Fruit fly (Drosophila melanogaster) whole organism, embryonic: ENCODE results near the gene CG11672.

ENCODE experiments used
- CG1024 ChIP-seq: fragments of 200-800 bp; sonication (Bioruptor generic); IDR thresholded peaks from 2 replicates; pipeline ENCODE4 v1.3.6; 2022; ENCODE audit warnings: missing biosample characterization, missing genetic modification characterization
- CG10267 ChIP-seq: fragments of 200-800 bp; sonication (Bioruptor generic); optimal IDR thresholded peaks from 2 replicates; lab custom pipeline; 2018; ENCODE audit warnings: missing biosample characterization, mild to moderate bottlenecking, missing genetic modification characterization, moderate library complexity
- CG10959 ChIP-seq: fragments of 200-800 bp; sonication (Bioruptor generic); IDR thresholded peaks from 2 replicates; pipeline ENCODE4 v1.3.6; 2022; ENCODE audit warnings: missing biosample characterization, missing genetic modification characterization
- CG12219 ChIP-seq: fragments of 200-800 bp; sonication (Bioruptor generic); optimal IDR thresholded peaks from 3 replicates; lab custom pipeline; 2018; ENCODE audit warnings: missing biosample characterization, mild to moderate bottlenecking, missing genetic modification characterization
- CG14441 ChIP-seq: fragments of 200-800 bp; sonication (Bioruptor generic); IDR thresholded peaks from 2 replicates; pipeline ENCODE4 v1.3.6; 2022; ENCODE audit warnings: missing biosample characterization, missing genetic modification characterization
- CG15269 ChIP-seq: fragments of 200-800 bp; sonication (Bioruptor generic); optimal IDR thresholded peaks from 2 replicates; lab custom pipeline; 2018; ENCODE audit warnings: missing biosample characterization, mild to moderate bottlenecking, missing genetic modification characterization, moderate library complexity
- CG17385 ChIP-seq: fragments of 200-800 bp; sonication (Bioruptor generic); optimal IDR thresholded peaks from 3 replicates; lab custom pipeline; 2018; ENCODE audit warnings: missing biosample characterization, mild to moderate bottlenecking, missing genetic modification characterization
- CG17568 ChIP-seq: fragments of 200-800 bp; sonication (Bioruptor generic); optimal IDR thresholded peaks from 2 replicates; lab custom pipeline; 2018; ENCODE audit warnings: missing biosample characterization, mild to moderate bottlenecking, missing genetic modification characterization, moderate library complexity
- CG17829 ChIP-seq: fragments of 200-800 bp; optimal IDR thresholded peaks from 2 replicates; lab custom pipeline; 2019; ENCODE audit warnings: missing biosample characterization, mild to moderate bottlenecking, missing genetic modification characterization, moderate library complexity
- CoRest ChIP-seq: fragments of 200-800 bp; sonication (Bioruptor generic); optimal IDR thresholded peaks from 3 replicates; lab custom pipeline; 2018; ENCODE audit warnings: missing biosample characterization, mild to moderate bottlenecking, missing genetic modification characterization, moderate library complexity
- D19A ChIP-seq: fragments of 200-800 bp; optimal IDR thresholded peaks from 3 replicates; lab custom pipeline; 2019; ENCODE audit warnings: missing biosample characterization, mild to moderate bottlenecking, missing genetic modification characterization, moderate library complexity
- Dad ChIP-seq: fragments of 200-800 bp; sonication (Bioruptor generic); optimal IDR thresholded peaks from 3 replicates; lab custom pipeline; 2016; ENCODE audit warnings: missing biosample characterization, missing genetic modification characterization
- Dbx ChIP-seq: fragments of 200-800 bp; sonication (Bioruptor generic); IDR thresholded peaks from 3 replicates; pipeline ENCODE4 v1.3.6; 2022; ENCODE audit warnings: missing biosample characterization, missing genetic modification characterization
- Doc3 ChIP-seq: fragments of 200-800 bp; sonication (Bioruptor generic); IDR thresholded peaks from 3 replicates; pipeline ENCODE4 v1.3.6; 2022; ENCODE audit warnings: missing biosample characterization, missing genetic modification characterization; ENCODE audit not compliant: partially characterized antibody
- Ets65A ChIP-seq: fragments of 200-800 bp; sonication (Bioruptor generic); peaks from one replicate; lab custom pipeline; 2016; ENCODE audit warnings: missing biosample characterization, missing genetic modification characterization
- HHEX ChIP-seq: fragments of 200-800 bp; sonication (Bioruptor generic); optimal IDR thresholded peaks from 3 replicates; lab custom pipeline; 2017; ENCODE audit warnings: missing biosample characterization, mild to moderate bottlenecking, missing genetic modification characterization, missing genetic modification reagents
- Mes4 ChIP-seq: fragments of 200-800 bp; sonication (Bioruptor generic); optimal IDR thresholded peaks from 2 replicates; lab custom pipeline; 2016; ENCODE audit warnings: missing biosample characterization, missing genetic modification characterization
- Nf-YA ChIP-seq: fragments of 200-800 bp; sonication (Bioruptor generic); IDR thresholded peaks from 2 replicates; pipeline ENCODE4 v1.3.6; 2022; ENCODE audit warnings: missing biosample characterization, missing genetic modification characterization
- NfI ChIP-seq: fragments of 200-800 bp; sonication (Bioruptor generic); optimal IDR thresholded peaks from 3 replicates; lab custom pipeline; 2018; ENCODE audit warnings: missing biosample characterization, mild to moderate bottlenecking, missing genetic modification characterization, moderate library complexity
- Six4 ChIP-seq: fragments of 200-800 bp; sonication (Bioruptor generic); optimal IDR thresholded peaks from 2 replicates; lab custom pipeline; 2016; ENCODE audit warnings: missing biosample characterization, missing genetic modification characterization
- Sox100B ChIP-seq: fragments of 200-800 bp; sonication (Bioruptor generic); optimal IDR thresholded peaks from 3 replicates; lab custom pipeline; 2018; ENCODE audit warnings: missing biosample characterization, mild to moderate bottlenecking, missing genetic modification characterization
- ara ChIP-seq: fragments of 200-800 bp; sonication (Bioruptor generic); IDR thresholded peaks from 2 replicates; pipeline ENCODE4 v1.3.6; 2022; ENCODE audit warnings: missing biosample characterization, missing genetic modification characterization
- ase ChIP-seq: fragments of 200-800 bp; sonication (Bioruptor generic); IDR thresholded peaks from 3 replicates; pipeline ENCODE4 v1.3.6; 2022; ENCODE audit warnings: missing biosample characterization, missing genetic modification characterization
- br ChIP-seq: fragments of >200 bp; optimal IDR thresholded peaks from 2 replicates; lab custom pipeline; 2017
- btn ChIP-seq: fragments of 200-800 bp; sonication (Bioruptor generic); optimal IDR thresholded peaks from 2 replicates; lab custom pipeline; 2016; ENCODE audit warnings: missing biosample characterization, missing genetic modification characterization
- caup ChIP-seq: fragments of 200-800 bp; sonication (Bioruptor generic); optimal IDR thresholded peaks from 3 replicates; lab custom pipeline; 2017; ENCODE audit warnings: missing biosample characterization, mild to moderate bottlenecking, missing genetic modification characterization, moderate library complexity; ENCODE audit not compliant: severe bottlenecking
- corto ChIP-seq: fragments of 200-800 bp; sonication (Bioruptor generic); optimal IDR thresholded peaks from 2 replicates; lab custom pipeline; 2016; ENCODE audit warnings: missing biosample characterization, mild to moderate bottlenecking, missing genetic modification characterization, moderate library complexity
- crol ChIP-seq: fragments of 200-800 bp; sonication (Bioruptor generic); IDR thresholded peaks from 2 replicates; pipeline ENCODE4 v1.3.6; 2022; ENCODE audit warnings: missing biosample characterization, missing genetic modification characterization
- crp ChIP-seq, 2 experiments: fragments of 200-800 bp; sonication (Bioruptor generic); optimal IDR thresholded peaks; 2 replicates in 1 of 2; 3 replicates in 1 of 2; lab custom pipeline; 2017; ENCODE audit warnings: missing biosample characterization in 2 of 2, missing genetic modification characterization in 2 of 2, mild to moderate bottlenecking in 1 of 2, moderate library complexity in 1 of 2
- dm ChIP-seq: fragments of 200-800 bp; sonication (Bioruptor generic); optimal IDR thresholded peaks from 3 replicates; lab custom pipeline; 2016; ENCODE audit warnings: missing biosample characterization, missing genetic modification characterization
- ewg ChIP-seq: fragments of 200-800 bp; sonication (Bioruptor generic); optimal IDR thresholded peaks from 3 replicates; lab custom pipeline; 2017; ENCODE audit warnings: mild to moderate bottlenecking, missing biosample characterization, missing genetic modification reagents, missing genetic modification characterization
- fd3F ChIP-seq: fragments of 200-800 bp; sonication (Bioruptor generic); optimal IDR thresholded peaks from 2 replicates; lab custom pipeline; 2018; ENCODE audit warnings: missing biosample characterization, mild to moderate bottlenecking, missing genetic modification characterization, moderate library complexity
- gro ChIP-seq: fragments of 200-800 bp; sonication (Bioruptor generic); optimal IDR thresholded peaks from 2 replicates; lab custom pipeline; 2016; ENCODE audit warnings: missing biosample characterization, missing genetic modification characterization
- hkb ChIP-seq, 2 experiments: fragments of 200-800 bp in 1 of 2; fragments of >200 bp in 1 of 2; sonication (Bioruptor generic) in 1 of 2; IDR thresholded peaks in 1 of 2; optimal IDR thresholded peaks in 1 of 2; 2 replicates each; pipeline versions ENCODE4 v1.3.6 to Lab custom; 2017 to 2022; ENCODE audit warnings: missing biosample characterization in 1 of 2, missing genetic modification characterization in 1 of 2
- klu ChIP-seq: fragments of 200-800 bp; sonication (Bioruptor generic); IDR thresholded peaks from 2 replicates; pipeline ENCODE4 v1.3.6; 2022; ENCODE audit warnings: missing biosample characterization, missing genetic modification characterization
- knrl ChIP-seq: fragments of 200-800 bp; sonication (Bioruptor generic); IDR thresholded peaks from 3 replicates; pipeline ENCODE4 v1.3.6; 2022; ENCODE audit warnings: missing biosample characterization, missing genetic modification characterization; ENCODE audit not compliant: partially characterized antibody
- lilli ChIP-seq: fragments of 200-800 bp; sonication (Bioruptor generic); optimal IDR thresholded peaks from 3 replicates; lab custom pipeline; 2016; ENCODE audit warnings: missing biosample characterization, missing genetic modification characterization
- nau ChIP-seq: fragments of 200-800 bp; sonication (Bioruptor generic); optimal IDR thresholded peaks from 3 replicates; lab custom pipeline; 2017; ENCODE audit warnings: missing biosample characterization, mild to moderate bottlenecking, missing genetic modification characterization, missing genetic modification reagents
- pho ChIP-seq: fragments of 200-800 bp; sonication (Bioruptor generic); optimal IDR thresholded peaks from 2 replicates; lab custom pipeline; 2016; ENCODE audit warnings: missing biosample characterization, missing genetic modification characterization
- phol ChIP-seq: fragments of 200-800 bp; sonication (Bioruptor generic); optimal IDR thresholded peaks from 3 replicates; lab custom pipeline; 2018; ENCODE audit warnings: missing biosample characterization, mild to moderate bottlenecking, missing genetic modification characterization, moderate library complexity
- pnt ChIP-seq: fragments of 200-800 bp; sonication (Bioruptor generic); optimal IDR thresholded peaks from 3 replicates; lab custom pipeline; 2016; ENCODE audit warnings: missing biosample characterization, missing genetic modification characterization
- psq ChIP-seq: fragments of 200-800 bp; sonication (Bioruptor generic); optimal IDR thresholded peaks from 2 replicates; lab custom pipeline; 2017; ENCODE audit warnings: missing biosample characterization, missing genetic modification characterization
- sr ChIP-seq: fragments of 200-800 bp; sonication (Bioruptor generic); IDR thresholded peaks from 3 replicates; pipeline ENCODE4 v1.3.6; 2022; ENCODE audit warnings: missing biosample characterization, missing genetic modification characterization
- tap ChIP-seq: fragments of 200-800 bp; optimal IDR thresholded peaks from 3 replicates; lab custom pipeline; 2019; ENCODE audit warnings: missing biosample characterization, mild to moderate bottlenecking, missing genetic modification characterization, moderate library complexity
- unc-4 ChIP-seq: fragments of 200-800 bp; sonication (Bioruptor generic); IDR thresholded peaks from 2 replicates; pipeline ENCODE4 v1.3.6; 2022; ENCODE audit warnings: missing biosample characterization, missing genetic modification characterization; ENCODE audit not compliant: partially characterized antibody
- vvl ChIP-seq: fragments of 200-800 bp; sonication (Bioruptor generic); IDR thresholded peaks from 2 replicates; pipeline ENCODE4 v1.3.6; 2022; ENCODE audit warnings: missing biosample characterization, missing genetic modification characterization
- wdn ChIP-seq: fragments of 200-800 bp; sonication (Bioruptor generic); IDR thresholded peaks from 2 replicates; pipeline ENCODE4 v1.3.6; 2022; ENCODE audit warnings: missing biosample characterization, missing genetic modification characterization
- zfh2 ChIP-seq: fragments of 200-800 bp; sonication (Bioruptor generic); optimal IDR thresholded peaks from 2 replicates; lab custom pipeline; 2016; ENCODE audit warnings: missing biosample characterization, missing genetic modification characterization

Gene CG11672

DNA sequence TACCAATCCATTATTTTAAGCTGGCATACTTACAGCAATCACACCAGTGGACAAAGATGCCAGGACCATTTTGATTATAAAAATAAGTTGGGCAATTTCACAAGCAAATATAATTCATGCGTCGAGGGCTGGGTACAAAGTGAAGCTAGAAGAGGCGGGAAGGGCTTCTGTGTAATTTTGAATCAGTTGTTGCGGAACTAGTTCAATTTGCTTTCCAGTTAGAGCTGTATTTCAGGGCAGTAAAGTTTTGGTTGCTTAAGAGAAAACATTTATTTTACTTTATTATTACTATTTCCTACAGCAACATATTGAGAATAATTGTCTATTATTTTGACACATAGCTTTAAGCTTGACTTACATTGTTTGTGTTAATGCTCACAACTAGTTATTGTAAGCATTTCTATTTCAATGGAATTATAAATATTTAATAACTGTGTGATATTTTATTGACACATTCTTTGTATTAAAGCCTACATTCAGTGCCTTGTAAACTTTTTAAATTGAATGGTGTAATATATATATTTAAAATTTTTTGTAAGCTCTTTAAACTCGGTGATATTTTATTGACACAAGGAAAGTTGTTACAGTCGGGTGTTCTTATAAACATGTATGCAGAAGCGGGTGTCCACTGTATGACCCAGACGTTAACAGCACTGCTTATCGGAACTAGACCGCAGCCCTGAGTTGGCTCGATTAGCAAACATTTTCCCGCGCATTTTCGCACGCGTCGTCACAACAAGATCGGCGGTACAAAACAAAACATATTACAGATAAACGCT is 25.9 kb downstream of the CG11672 start, which contains the start of the genes RPA1 and Mcm2 (continued):
- TF ChIP-seq crol (GFP tag; lab: Robert Waterston, UW) = no peak
- TF ChIP-seq dm (GFP tag; lab: Kevin White, UChicago) = peak; percentile 34
- TF ChIP-seq CG17829 = peak; percentile 81
- TF ChIP-seq Nf-YA (GFP tag; lab: Robert Waterston, UW) = peak; percentile 16; the same call in 1 of the 2 replicates
- TF ChIP-seq Ets65A (GFP tag; lab: Kevin White, UChicago) = peak; percentile 97
- peak; percentile 50 for TF ChIP-seq CG12219 (GFP tag; lab: Kevin White, UChicago)
- TF ChIP-seq crp (GFP tag; optimal IDR thresholded peaks at IDR 0.05; lab: Kevin White, UChicago) = peak in 1 of 2 experiments; percentile 42
- TF ChIP-seq tap (tag; lab: Kevin White, UChicago) = no peak
- no peak for TF ChIP-seq unc-4
- peak; percentile 55 for TF ChIP-seq HHEX (GFP tag; lab: Kevin White, UChicago)
- peak; percentile 82 for TF ChIP-seq NfI (GFP tag; lab: Kevin White, UChicago)
- peak; percentile 86 for TF ChIP-seq CG10267 (tag; lab: Kevin White, UChicago)
- peak; percentile 63; the same call in 1 of the 2 replicates for TF ChIP-seq wdn (GFP tag; lab: Robert Waterston, UW)
- TF ChIP-seq sr (GFP tag; lab: Robert Waterston, UW) = peak; percentile 52; the same call in 1 of the 3 replicates
- TF ChIP-seq gro (GFP tag; lab: Kevin White, UChicago) = no peak
- peak; percentile 74 for TF ChIP-seq fd3F (GFP tag; lab: Kevin White, UChicago)
- TF ChIP-seq btn = no peak
- peak; percentile 78 for TF ChIP-seq vvl (GFP tag; lab: Robert Waterston, UW)
- TF ChIP-seq klu = peak; percentile 80
- TF ChIP-seq caup (GFP tag; lab: Kevin White, UChicago) = peak; percentile 59
- peak; percentile 42 for TF ChIP-seq ewg
- TF ChIP-seq CG17385 (GFP tag; lab: Kevin White, UChicago) = peak; percentile 66
- TF ChIP-seq CG14441 (GFP tag; lab: Robert Waterston, UW) = peak; percentile 78
- TF ChIP-seq Six4 (GFP tag; lab: Kevin White, UChicago) = peak; percentile 66
- no peak for TF ChIP-seq hkb (optimal IDR thresholded peaks at IDR 0.05; lab: Kevin White, UChicago)
- no peak; the same call in 1 of the 2 replicates for TF ChIP-seq hkb (GFP tag; IDR thresholded peaks at IDR 0.05; lab: Robert Waterston, UW)
- no peak for TF ChIP-seq br (lab: Kevin White, UChicago)
- peak; percentile 38 for TF ChIP-seq psq (GFP tag; lab: Kevin White, UChicago)
- TF ChIP-seq phol (tag; lab: Kevin White, UChicago) = peak; percentile 80
- no peak for TF ChIP-seq Mes4 (GFP tag; lab: Kevin White, UChicago)
- TF ChIP-seq pnt (GFP tag; lab: Kevin White, UChicago) = peak; percentile 45
- TF ChIP-seq CG15269 (tag; lab: Kevin White, UChicago) = peak; percentile 78
- TF ChIP-seq corto (GFP tag; lab: Kevin White, UChicago) = no peak
- peak; percentile 74 for TF ChIP-seq zfh2 (GFP tag; lab: Kevin White, UChicago)
- peak; percentile 79 for TF ChIP-seq Dbx (GFP tag; lab: Robert Waterston, UW)
- TF ChIP-seq CG10959 (GFP tag; lab: Robert Waterston, UW) = peak; percentile 51
- peak; percentile 61 for TF ChIP-seq D19A
- peak; percentile 69; the same call in 1 of the 3 replicates for TF ChIP-seq ase (GFP tag; lab: Robert Waterston, UW)
- peak; percentile 56 for TF ChIP-seq ara (GFP tag; lab: Robert Waterston, UW)
- no peak for TF ChIP-seq Doc3 (GFP tag; lab: Robert Waterston, UW)
- TF ChIP-seq CG17568 = no peak
- TF ChIP-seq Dad (GFP tag; lab: Kevin White, UChicago) = no peak
- peak; percentile 68 for TF ChIP-seq pho
- TF ChIP-seq Sox100B (GFP tag; lab: Kevin White, UChicago) = no peak
- TF ChIP-seq knrl (GFP tag; lab: Robert Waterston, UW) = no peak; the same call in 2 of the 3 replicates
- peak; percentile 93 for TF ChIP-seq CoRest (tag; lab: Kevin White, UChicago)
- TF ChIP-seq CG1024 (GFP tag; lab: Robert Waterston, UW) = peak; percentile 35
- TF ChIP-seq nau (GFP tag; lab: Kevin White, UChicago) = no peak
- peak; percentile 72 for TF ChIP-seq lilli (GFP tag; lab: Kevin White, UChicago)
